Fruit fly (Drosophila melanogaster) Kc167 (cell line): ENCODE results near the gene Swip-1.

ENCODE experiments used
- Myc ChIP-seq: fragments of >200 bp; optimal IDR thresholded peaks from 2 replicates; lab custom pipeline; 2017; ENCODE audit warnings: missing external identifiers
- Sin3A ChIP-seq: fragments of >200 bp; optimal IDR thresholded peaks from 2 replicates; lab custom pipeline; 2018; ENCODE audit warnings: missing external identifiers
- h ChIP-seq: fragments of >200 bp; optimal IDR thresholded peaks from 3 replicates; lab custom pipeline; 2018; ENCODE audit warnings: missing external identifiers
- psq ChIP-seq: fragments of >200 bp; optimal IDR thresholded peaks from 2 replicates; lab custom pipeline; 2017; ENCODE audit warnings: missing external identifiers
- ttk ChIP-seq: sonication (Bioruptor generic); optimal IDR thresholded peaks from 2 replicates; lab custom pipeline; 2017; ENCODE audit warnings: missing external identifiers

dm6 chr2L:18933867-18934266 is 53.2 kb downstream of the Swip-1 start:
- TF ChIP-seq Myc = no peak
- no peak for TF ChIP-seq psq (lab: Kevin White, UChicago)
- no peak for TF ChIP-seq ttk (lab: Kevin White, UChicago)
- no peak for TF ChIP-seq Sin3A (lab: Kevin White, UChicago)
- TF ChIP-seq h = no peak
